Worm (Caenorhabditis elegans) whole organism, L1 larva: Measurements from ENCODE around the gene odd-1.

Experiments used
- C16A3.4 ChIP-seq: fragments of 150-350 bp; optimal IDR thresholded peaks from 2 replicates; lab custom pipeline; 2014; ENCODE audit warnings: missing biosample characterization, missing genetic modification characterization
- F16B12.6 ChIP-seq: fragments of 150-350 bp; optimal IDR thresholded peaks from 2 replicates; lab custom pipeline; 2014; ENCODE audit warnings: missing biosample characterization, missing genetic modification characterization
- aly-2 ChIP-seq: fragments of 150-350 bp; optimal IDR thresholded peaks from 2 replicates; lab custom pipeline; 2014; ENCODE audit warnings: missing biosample characterization, missing genetic modification characterization
- ama-1 ChIP-seq: fragments of 150-350 bp; optimal IDR thresholded peaks from 2 replicates; lab custom pipeline; 2014
- blmp-1 ChIP-seq: fragments of 150-350 bp; optimal IDR thresholded peaks from 2 replicates; lab custom pipeline; 2014; ENCODE audit warnings: missing biosample characterization, missing genetic modification characterization
- ceh-82 ChIP-seq, 3 experiments: fragments of 150-350 bp in 1 of 3; sonication (generic microtip) in 2 of 3; optimal IDR thresholded peaks; 2 replicates each; lab custom pipeline; 2014 to 2017; ENCODE audit warnings: missing biosample characterization in 3 of 3, missing genetic modification characterization in 3 of 3
- ceh-90 ChIP-seq: sonication (generic microtip); optimal IDR thresholded peaks from 2 replicates; lab custom pipeline; 2016; ENCODE audit warnings: missing genetic modification characterization, missing compliant biosample characterization
- ces-1 ChIP-seq: fragments of 150-350 bp; optimal IDR thresholded peaks from 2 replicates; lab custom pipeline; 2014; ENCODE audit warnings: missing biosample characterization, missing genetic modification reagents, missing genetic modification characterization
- dpl-1 ChIP-seq, 3 experiments: fragments of 150-350 bp in 2 of 3; sonication (generic microtip) in 1 of 3; optimal IDR thresholded peaks; 2 replicates each; lab custom pipeline; 2014 to 2017; ENCODE audit warnings: missing biosample characterization in 3 of 3, missing genetic modification characterization in 3 of 3, missing genetic modification reagents in 3 of 3
- dsc-1 ChIP-seq: sonication (generic microtip); optimal IDR thresholded peaks from 2 replicates; lab custom pipeline; 2016; ENCODE audit warnings: mild to moderate bottlenecking, missing genetic modification characterization, missing compliant biosample characterization
- efl-1 ChIP-seq, 4 experiments: fragments of 150-350 bp; optimal IDR thresholded peaks in 3 of 4; peaks in 1 of 4; 1 replicate in 1 of 4; 2 replicates in 3 of 4; lab custom pipeline; 2014; ENCODE audit warnings: missing biosample characterization in 2 of 4, missing genetic modification characterization in 2 of 4, missing genetic modification reagents in 2 of 4
- egl-13 ChIP-seq: sonication (generic microtip); optimal IDR thresholded peaks from 2 replicates; lab custom pipeline; 2016; ENCODE audit warnings: missing genotype, missing genetic modification reagents, missing genetic modification characterization, missing compliant biosample characterization
- egl-27 ChIP-seq, 2 experiments: fragments of 150-350 bp in 1 of 2; sonication (generic microtip); optimal IDR thresholded peaks; 3 replicates each; lab custom pipeline; 2017 to 2018; ENCODE audit warnings: missing biosample characterization in 2 of 2, missing genetic modification characterization in 2 of 2, missing genetic modification reagents in 2 of 2
- elt-2 ChIP-seq: sonication (generic microtip); optimal IDR thresholded peaks from 2 replicates; lab custom pipeline; 2016; ENCODE audit warnings: missing genetic modification characterization, mild to moderate bottlenecking, inconsistent platforms, missing compliant biosample characterization, missing genetic modification reagents
- elt-3 ChIP-seq, 6 experiments: fragments of 150-350 bp in 1 of 6; sonication (generic microtip); optimal IDR thresholded peaks; 2 replicates each; lab custom pipeline; 2017 to 2018; ENCODE audit warnings: missing biosample characterization in 6 of 6, missing genetic modification characterization in 6 of 6, inconsistent platforms in 1 of 6
- ets-5 ChIP-seq: fragments of 200-800 bp; sonication (Bioruptor generic); IDR thresholded peaks from 2 replicates; pipeline ENCODE4 v1.3.6; 2022; ENCODE audit warnings: missing genetic modification characterization, missing compliant biosample characterization
- fkh-8 ChIP-seq: sonication (generic microtip); optimal IDR thresholded peaks from 2 replicates; lab custom pipeline; 2016; ENCODE audit warnings: mild to moderate bottlenecking, missing genetic modification characterization, missing compliant biosample characterization
- fos-1 ChIP-seq: fragments of 150-350 bp; optimal IDR thresholded peaks from 2 replicates; lab custom pipeline; 2014; ENCODE audit warnings: missing biosample characterization, missing genetic modification characterization
- grh-1 ChIP-seq: fragments of 200-800 bp; sonication (Bioruptor generic); IDR thresholded peaks from 2 replicates; pipeline ENCODE4 v1.3.6; 2022; ENCODE audit warnings: missing genetic modification reagents, missing genetic modification characterization, missing compliant biosample characterization
- hlh-4 ChIP-seq: sonication (generic microtip); optimal IDR thresholded peaks from 2 replicates; lab custom pipeline; 2016; ENCODE audit warnings: mild to moderate bottlenecking, missing genetic modification characterization, missing compliant biosample characterization
- hpl-2 ChIP-seq: fragments of 150-350 bp; optimal IDR thresholded peaks from 2 replicates; lab custom pipeline; 2014; ENCODE audit warnings: missing biosample characterization, missing genetic modification reagents, missing genetic modification characterization
- irx-1 ChIP-seq: sonication (generic microtip); optimal IDR thresholded peaks from 2 replicates; lab custom pipeline; 2016; ENCODE audit warnings: missing genetic modification characterization, missing compliant biosample characterization
- isw-1 ChIP-seq: fragments of 200-800 bp; sonication (Bioruptor generic); IDR thresholded peaks from 2 replicates; pipeline ENCODE4 v1.3.6; 2022; ENCODE audit warnings: missing genetic modification characterization, missing compliant biosample characterization
- jun-1 ChIP-seq: fragments of 150-350 bp; optimal IDR thresholded peaks from 2 replicates; lab custom pipeline; 2014; ENCODE audit warnings: missing biosample characterization, missing genetic modification reagents, missing genetic modification characterization
- lin-13 ChIP-seq: fragments of 150-350 bp; optimal IDR thresholded peaks from 2 replicates; lab custom pipeline; 2014; ENCODE audit warnings: missing biosample characterization, missing genetic modification reagents, missing genetic modification characterization
- lin-35 ChIP-seq, 2 experiments: fragments of 150-350 bp; optimal IDR thresholded peaks; 2 replicates each; lab custom pipeline; 2014; ENCODE audit warnings: missing biosample characterization in 2 of 2, missing genetic modification characterization in 2 of 2, missing genetic modification reagents in 2 of 2
- lin-39 ChIP-seq: fragments of 150-350 bp; optimal IDR thresholded peaks from 2 replicates; lab custom pipeline; 2014; ENCODE audit warnings: missing biosample characterization, missing genetic modification reagents, missing genetic modification characterization
- lir-3 ChIP-seq: sonication (generic microtip); optimal IDR thresholded peaks from 2 replicates; lab custom pipeline; 2016; ENCODE audit warnings: mild to moderate bottlenecking, missing genetic modification characterization, moderate library complexity, missing compliant biosample characterization; ENCODE audit not compliant: poor library complexity
- lsy-2 ChIP-seq, 2 experiments: fragments of 150-350 bp; optimal IDR thresholded peaks; 2 replicates each; lab custom pipeline; 2014; ENCODE audit warnings: missing biosample characterization in 2 of 2, missing genetic modification characterization in 2 of 2
- mab-9 ChIP-seq: fragments of 200-800 bp; sonication (Bioruptor generic); IDR thresholded peaks from 2 replicates; pipeline ENCODE4 v1.3.6; 2022; ENCODE audit warnings: missing genetic modification reagents, missing genetic modification characterization, missing compliant biosample characterization
- mdl-1 ChIP-seq, 2 experiments: fragments of 150-350 bp; optimal IDR thresholded peaks; 2 replicates each; lab custom pipeline; 2014 to 2017; ENCODE audit warnings: missing biosample characterization in 2 of 2, missing genetic modification characterization in 2 of 2, inconsistent platforms in 1 of 2
- mef-2 ChIP-seq: fragments of 150-350 bp; optimal IDR thresholded peaks from 2 replicates; lab custom pipeline; 2014; ENCODE audit warnings: missing biosample characterization, missing genetic modification characterization
- mep-1 ChIP-seq: fragments of 150-350 bp; optimal IDR thresholded peaks from 2 replicates; lab custom pipeline; 2014; ENCODE audit warnings: missing biosample characterization, missing genetic modification characterization
- nhr-19 ChIP-seq: fragments of 200-800 bp; sonication (Bioruptor generic); conservative IDR thresholded peaks from 2 replicates; pipeline ENCODE4 v1.3.6; 2022; ENCODE audit warnings: missing genetic modification characterization, missing compliant biosample characterization
- nhr-237 ChIP-seq: fragments of 150-350 bp; optimal IDR thresholded peaks from 2 replicates; lab custom pipeline; 2014; ENCODE audit warnings: missing biosample characterization, missing genetic modification characterization
- nhr-71 ChIP-seq: sonication (generic microtip); optimal IDR thresholded peaks from 2 replicates; lab custom pipeline; 2016; ENCODE audit warnings: mild to moderate bottlenecking, missing genetic modification characterization, moderate library complexity, missing compliant biosample characterization
- nhr-77 ChIP-seq: fragments of 150-350 bp; optimal IDR thresholded peaks from 2 replicates; lab custom pipeline; 2014; ENCODE audit warnings: missing biosample characterization, missing genetic modification characterization
- nhr-84 ChIP-seq: sonication (generic microtip); optimal IDR thresholded peaks from 2 replicates; lab custom pipeline; 2017; ENCODE audit warnings: missing biosample characterization, missing genetic modification characterization
- nhr-85 ChIP-seq: sonication (generic microtip); peaks from one replicate; lab custom pipeline; 2016; ENCODE audit warnings: missing genetic modification characterization, inconsistent platforms, missing compliant biosample characterization
- pax-3 ChIP-seq: fragments of 200-800 bp; sonication (Bioruptor generic); optimal IDR thresholded peaks from 2 replicates; lab custom pipeline; 2018; ENCODE audit warnings: mild to moderate bottlenecking, missing genetic modification characterization, moderate library complexity, missing compliant biosample characterization
- rnt-1 ChIP-seq: sonication (generic microtip); optimal IDR thresholded peaks from 2 replicates; lab custom pipeline; 2016; ENCODE audit warnings: mild to moderate bottlenecking, missing genetic modification characterization, moderate library complexity, missing compliant biosample characterization
- skn-1 ChIP-seq: fragments of 150-350 bp; optimal IDR thresholded peaks from 2 replicates; lab custom pipeline; 2014; ENCODE audit warnings: missing biosample characterization, missing genetic modification characterization
- snu-23 ChIP-seq: sonication (generic microtip); optimal IDR thresholded peaks from 2 replicates; lab custom pipeline; 2016; ENCODE audit warnings: missing genetic modification characterization, missing compliant biosample characterization
- sox-4 ChIP-seq: sonication (generic microtip); optimal IDR thresholded peaks from 2 replicates; lab custom pipeline; 2016; ENCODE audit warnings: missing genetic modification characterization, missing compliant biosample characterization
- swsn-7 ChIP-seq: sonication (generic microtip); optimal IDR thresholded peaks from 2 replicates; lab custom pipeline; 2016; ENCODE audit warnings: missing genetic modification characterization, missing compliant biosample characterization
- tbx-2 ChIP-seq: sonication (generic microtip); optimal IDR thresholded peaks from 2 replicates; lab custom pipeline; 2016; ENCODE audit warnings: missing genetic modification characterization, missing compliant biosample characterization
- unc-130 ChIP-seq: fragments of 150-350 bp; optimal IDR thresholded peaks from 2 replicates; lab custom pipeline; 2017; ENCODE audit warnings: missing biosample characterization, missing genetic modification characterization, inconsistent platforms
- unc-30 ChIP-seq: sonication (generic microtip); optimal IDR thresholded peaks from 2 replicates; lab custom pipeline; 2017; ENCODE audit warnings: missing biosample characterization, missing genetic modification characterization
- unc-62 ChIP-seq: fragments of 150-350 bp; optimal IDR thresholded peaks from 2 replicates; lab custom pipeline; 2014; ENCODE audit warnings: missing biosample characterization, missing genetic modification reagents, missing genetic modification characterization
- unc-98 ChIP-seq: fragments of 200-800 bp; sonication (Bioruptor generic); IDR thresholded peaks from 2 replicates; pipeline ENCODE4 v1.3.6; 2022; ENCODE audit warnings: missing genetic modification characterization, missing compliant biosample characterization
- vab-15 ChIP-seq: sonication (generic microtip); optimal IDR thresholded peaks from 2 replicates; lab custom pipeline; 2017; ENCODE audit warnings: missing genotype, mild to moderate bottlenecking, missing genetic modification characterization, missing compliant biosample characterization
- ztf-11 ChIP-seq, 2 experiments: sonication (generic microtip); optimal IDR thresholded peaks; 2 replicates each; lab custom pipeline; 2016 to 2017; ENCODE audit warnings: missing genetic modification characterization in 2 of 2, missing biosample characterization in 1 of 2, missing compliant biosample characterization in 1 of 2
- ztf-4 ChIP-seq: fragments of 150-350 bp; optimal IDR thresholded peaks from 2 replicates; lab custom pipeline; 2014; ENCODE audit warnings: missing biosample characterization, missing genetic modification characterization

Gene odd-1

DNA sequence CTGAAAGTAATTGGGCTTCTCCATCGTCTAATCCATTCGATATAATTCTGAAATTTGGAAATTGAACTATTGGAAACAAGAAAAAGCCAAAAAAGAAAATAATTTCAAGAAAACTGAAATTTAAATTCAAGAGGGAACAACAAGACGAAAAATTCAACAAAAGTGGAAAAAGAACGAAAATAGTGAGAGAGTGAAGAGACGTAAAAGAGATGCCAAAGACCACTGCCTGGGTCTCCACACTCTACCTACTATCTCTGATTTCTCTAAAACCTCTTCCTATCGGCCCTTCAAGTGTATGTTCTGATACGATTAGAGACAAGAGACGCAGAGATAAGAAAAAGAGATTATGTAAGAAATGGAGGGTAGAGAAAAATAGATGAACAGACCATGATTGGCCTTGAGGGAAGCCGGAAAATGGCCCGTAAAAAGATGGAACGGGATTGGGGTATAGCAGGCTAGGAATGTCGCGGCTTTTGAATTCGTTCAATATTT lies 45.7 kb downstream of the odd-1 start, which contains the start of gene ogt-1 (continued):
- TF ChIP-seq fkh-8 (tag; lab: Kevin White, UChicago) (peak; percentile 46), ceh-90 (tag; lab: Kevin White, UChicago) (no peak), irx-1 (tag; lab: Kevin White, UChicago) (peak; percentile 62), snu-23 (GFP tag; lab: Kevin White, UChicago) (peak; percentile 94), unc-130 (tag; lab: Kevin White, UChicago) (no peak), mep-1 (tag; lab: Kevin White, UChicago) (peak; percentile 93), egl-27 (tag; optimal IDR thresholded peaks at IDR 0.05; lab: Kevin White, UChicago) (peak; percentile 93 to 98), jun-1 (peak; percentile 68), lin-35 (GFP tag; optimal IDR thresholded peaks at IDR 0.05; lab: Kevin White, UChicago) (peak; percentile 71 to 80), mdl-1 (tag; optimal IDR thresholded peaks at IDR 0.05; lab: Kevin White, UChicago) (peak in 1 of 2 experiments; percentile 79), hpl-2 (peak; percentile 36), lsy-2 (tag; optimal IDR thresholded peaks at IDR 0.05; lab: Kevin White, UChicago) (peak; percentile 88 to 90), lin-13 (GFP tag; lab: Kevin White, UChicago) (peak; percentile 82), ceh-82 (tag; optimal IDR thresholded peaks at IDR 0.05; lab: Kevin White, UChicago) (peak; percentile 57 to 89 (median 87)), unc-30 (no peak), ets-5 (GFP tag; lab: Robert Waterston, UW) (no peak), tbx-2 (tag; lab: Kevin White, UChicago) (peak; percentile 84), elt-3 (tag; optimal IDR thresholded peaks at IDR 0.05; lab: Kevin White, UChicago) (peak in 3 of 6 experiments; percentile 18 to 83 (median 78)), nhr-19 (peak; percentile 86), rnt-1 (peak; percentile 80), skn-1 (tag; lab: Kevin White, UChicago) (peak; percentile 56), dpl-1 (GFP tag; optimal IDR thresholded peaks at IDR 0.05; lab: Kevin White, UChicago) (peak; percentile 64 to 70 (median 66)), unc-62 (no peak), ama-1 (lab: Kevin White, UChicago) (peak; percentile 84), pax-3 (tag; lab: Kevin White, UChicago) (no peak), lin-39 (tag; lab: Kevin White, UChicago) (no peak), nhr-237 (tag; lab: Kevin White, UChicago) (peak; percentile 77), swsn-7 (tag; lab: Kevin White, UChicago) (peak; percentile 89), sox-4 (no peak), isw-1 (GFP tag; lab: Robert Waterston, UW) (peak; percentile 70), C16A3.4 (tag; lab: Kevin White, UChicago) (peak; percentile 69), lir-3 (tag; lab: Kevin White, UChicago) (peak; percentile 72), dsc-1 (tag; lab: Kevin White, UChicago) (peak; percentile 33), blmp-1 (tag; lab: Kevin White, UChicago) (peak; percentile 69), ces-1 (GFP tag; lab: Kevin White, UChicago) (no peak), nhr-71 (tag; lab: Kevin White, UChicago) (peak; percentile 96), vab-15 (tag; lab: Kevin White, UChicago) (no peak), nhr-84 (no peak), fos-1 (tag; lab: Kevin White, UChicago) (peak; percentile 82), nhr-77 (tag; lab: Kevin White, UChicago) (peak; percentile 71), efl-1 (optimal IDR thresholded peaks at IDR 0.05; lab: Kevin White, UChicago) (peak; percentile 83 to 91), efl-1 (GFP tag; optimal IDR thresholded peaks at IDR 0.05 in 1 of 2; lab: Kevin White, UChicago) (peak; percentile 61 to 94), hlh-4 (tag; lab: Kevin White, UChicago) (no peak), aly-2 (peak; percentile 66), unc-98 (GFP tag; lab: Robert Waterston, UW) (no peak), ztf-4 (tag; lab: Kevin White, UChicago) (peak; percentile 87), egl-13 (tag; lab: Kevin White, UChicago) (peak; percentile 32), nhr-85 (tag; lab: Kevin White, UChicago) (peak; percentile 96), mef-2 (peak; percentile 65), elt-2 (tag; lab: Kevin White, UChicago) (peak; percentile 62), ztf-11 (tag; optimal IDR thresholded peaks at IDR 0.05; lab: Kevin White, UChicago) (no peak), F16B12.6 (tag; lab: Kevin White, UChicago) (peak; percentile 40), mab-9 (no peak), grh-1 (GFP tag; lab: Robert Waterston, UW) (peak; percentile 69)
